Worm (Caenorhabditis elegans): ENCODE measurements around the gene ZC53.2.

ZC53.2 gene

ce11 chrX:1897243-1897642 lies 26.8 kb downstream of the ZC53.2 start, which contains the start of gene B0294.1:
Gene B0294.1, minus strand, starts transcription at chrX:1897343.
- TF ChIP-seq lin-39 (tag; optimal IDR thresholded peaks at IDR 0.05), result no peak
- no peak for TF ChIP-seq arid-1 (GFP tag; conservative IDR thresholded peaks at IDR 0.05)
- no peak for TF ChIP-seq egl-27 (tag; optimal IDR thresholded peaks at IDR 0.05)
- TF ChIP-seq vab-7 (GFP tag; IDR thresholded peaks at IDR 0.05), result no peak
- TF ChIP-seq ZK546.5 (tag; optimal IDR thresholded peaks at IDR 0.05), result no peak

- TF ChIP-seq nhr-77 (tag; optimal IDR thresholded peaks at IDR 0.05) (no peak), mxl-3 (GFP tag; optimal IDR thresholded peaks at IDR 0.05) (no peak), nhr-11 (tag; optimal IDR thresholded peaks at IDR 0.05) (no peak), ceh-62 (tag; optimal IDR thresholded peaks at IDR 0.05) (no peak), nhr-6 (tag; optimal IDR thresholded peaks at IDR 0.05) (no peak)
Measured at ce11 chrX:1891887-1892286, 32.2 kb downstream of the ZC53.2 start, which contains the start of gene B0294.3. Gene B0294.3, plus strand, starts transcription at chrX:1892187.

- peak in 1 of 2 experiments; percentile 93 for TF ChIP-seq unc-62 (GFP tag; optimal IDR thresholded peaks at IDR 0.05 in 1 of 2)
- TF ChIP-seq unc-62 (tag; optimal IDR thresholded peaks at IDR 0.05), result no peak
- no peak for TF ChIP-seq nhr-6 (tag; optimal IDR thresholded peaks at IDR 0.05)
Measured at ce11 chrX:1890817-1891216, 33.2 kb downstream of the ZC53.2 start.

- TF ChIP-seq F37D6.2 (tag; optimal IDR thresholded peaks at IDR 0.05) (peak; percentile 94), mxl-2 (GFP tag; conservative IDR thresholded peaks at IDR 0.05) (no peak), lsy-2 (tag; optimal IDR thresholded peaks at IDR 0.05) (peak; percentile 66 to 73), pha-4 (GFP tag; IDR thresholded peaks at IDR 0.05) (peak; percentile 47; the same call in 1 of the 2 replicates), pha-4 (tag; optimal IDR thresholded peaks at IDR 0.05) (no peak), nhr-41 (GFP tag; IDR thresholded peaks at IDR 0.05) (no peak), spr-3 (GFP tag; optimal IDR thresholded peaks at IDR 0.05) (no peak), mdl-1 (tag; optimal IDR thresholded peaks at IDR 0.05) (peak; percentile 20), arid-1 (GFP tag; conservative IDR thresholded peaks at IDR 0.05) (no peak), lin-38 (GFP tag; IDR thresholded peaks at IDR 0.05) (no peak), mes-2 (tag; optimal IDR thresholded peaks at IDR 0.05; ENCODE audit: poor library complexity, severe bottlenecking) (peak; percentile 85), unc-130 (GFP tag; optimal IDR thresholded peaks at IDR 0.05) (no peak), spr-1 (tag; optimal IDR thresholded peaks at IDR 0.05) (peak; percentile 40), ces-1 (GFP tag; optimal IDR thresholded peaks at IDR 0.05) (no peak), snpc-4 (tag; optimal IDR thresholded peaks at IDR 0.05) (no peak), hmg-1.1 (GFP tag; IDR thresholded peaks at IDR 0.05) (peak; percentile 90), lin-29 (GFP tag; IDR thresholded peaks at IDR 0.05) (no peak), ZK546.5 (tag; optimal IDR thresholded peaks at IDR 0.05) (no peak), hlh-11 (tag; optimal IDR thresholded peaks at IDR 0.05) (peak; percentile 58), jun-1 (tag; optimal IDR thresholded peaks at IDR 0.05) (peak; percentile 62), T26A8.4 (GFP tag; IDR thresholded peaks at IDR 0.05) (no peak), F10B5.3 (tag; optimal IDR thresholded peaks at IDR 0.05) (peak; percentile 81), nhr-237 (tag; optimal IDR thresholded peaks at IDR 0.05) (peak; percentile 43), hif-1 (tag; optimal IDR thresholded peaks at IDR 0.05) (peak in 1 of 2 experiments; percentile 3), daf-16 (GFP tag; optimal IDR thresholded peaks at IDR 0.05) (peak in 1 of 2 experiments; percentile 92), daf-16 (tag; optimal IDR thresholded peaks at IDR 0.05) (peak; percentile 49), nhr-77 (tag; optimal IDR thresholded peaks at IDR 0.05) (peak; percentile 89), nhr-102 (tag; optimal IDR thresholded peaks at IDR 0.05) (peak; percentile 90), mdt-29 (GFP tag; IDR thresholded peaks at IDR 0.05) (no peak), vab-7 (GFP tag; IDR thresholded peaks at IDR 0.05) (no peak), lir-3 (tag; optimal IDR thresholded peaks at IDR 0.05) (peak; percentile 9), lin-39 (tag; optimal IDR thresholded peaks at IDR 0.05) (no peak), nhr-28 (tag; optimal IDR thresholded peaks at IDR 0.05) (peak; percentile 27), F49E8.2 (tag; optimal IDR thresholded peaks at IDR 0.05; ENCODE audit: borderline replicate concordance) (no peak), dmd-9 (GFP tag; IDR thresholded peaks at IDR 0.05) (0 out of 2 replicates have a peak, but pooled peaks have one; percentile 24), nhr-11 (tag; optimal IDR thresholded peaks at IDR 0.05) (peak; percentile 1), Y5F2A.4 (GFP tag; optimal IDR thresholded peaks at IDR 0.05) (peak; percentile 2), ZK337.2 (GFP tag; IDR thresholded peaks at IDR 0.05) (0 out of 2 replicates have a peak, but pooled peaks have one; percentile 50)
Measured at ce11 chrX:1888445-1889035, 35.5 kb downstream of the ZC53.2 start.
